Worm (Caenorhabditis elegans): ENCODE data around the gene sra-3.

The sra-3 gene

DNA sequence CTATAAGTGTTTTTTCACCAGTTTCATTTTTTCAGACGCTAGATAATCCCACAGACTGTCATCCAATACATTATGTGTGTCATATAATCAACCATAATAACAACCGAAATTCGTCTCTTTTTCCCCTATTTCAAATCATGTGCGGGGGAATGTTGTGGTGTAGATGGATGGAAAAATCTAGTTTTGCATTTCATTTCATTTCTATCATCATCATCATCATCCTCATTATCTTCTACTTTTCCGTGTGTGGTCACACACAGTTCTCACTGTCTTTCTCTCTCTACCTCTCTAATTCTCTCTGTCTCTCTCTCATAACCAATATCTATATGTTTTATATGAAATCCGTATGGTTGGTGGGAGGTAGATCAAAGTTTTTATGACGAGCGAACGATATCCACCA, 32.8 kb upstream of the sra-3 start:
- TF ChIP-seq tra-4 (tag; optimal IDR thresholded peaks at IDR 0.05): no peak
- no peak for TF ChIP-seq ceh-13 (GFP tag; optimal IDR thresholded peaks at IDR 0.05)
- TF ChIP-seq ama-1 (optimal IDR thresholded peaks at IDR 0.05): no peak
- TF ChIP-seq ceh-36 (tag; optimal IDR thresholded peaks at IDR 0.05): no peak
- TF ChIP-seq hnd-1 (tag; optimal IDR thresholded peaks at IDR 0.05): no peak
- TF ChIP-seq F13C5.2 (tag; optimal IDR thresholded peaks at IDR 0.05): no peak
- TF ChIP-seq tbx-11 (GFP tag; IDR thresholded peaks at IDR 0.05): no peak
- TF ChIP-seq ets-7 (tag; optimal IDR thresholded peaks at IDR 0.05): no peak
- TF ChIP-seq B0310.2 (tag; optimal IDR thresholded peaks at IDR 0.05): no peak
- no peak for TF ChIP-seq scrt-1 (GFP tag; IDR thresholded peaks at IDR 0.05)
- TF ChIP-seq tbx-37 (GFP tag; conservative IDR thresholded peaks at IDR 0.05): no peak
- TF ChIP-seq pes-1 (GFP tag; IDR thresholded peaks at IDR 0.05): no peak
- no peak for TF ChIP-seq flt-1 (GFP tag; IDR thresholded peaks at IDR 0.05)

DNA sequence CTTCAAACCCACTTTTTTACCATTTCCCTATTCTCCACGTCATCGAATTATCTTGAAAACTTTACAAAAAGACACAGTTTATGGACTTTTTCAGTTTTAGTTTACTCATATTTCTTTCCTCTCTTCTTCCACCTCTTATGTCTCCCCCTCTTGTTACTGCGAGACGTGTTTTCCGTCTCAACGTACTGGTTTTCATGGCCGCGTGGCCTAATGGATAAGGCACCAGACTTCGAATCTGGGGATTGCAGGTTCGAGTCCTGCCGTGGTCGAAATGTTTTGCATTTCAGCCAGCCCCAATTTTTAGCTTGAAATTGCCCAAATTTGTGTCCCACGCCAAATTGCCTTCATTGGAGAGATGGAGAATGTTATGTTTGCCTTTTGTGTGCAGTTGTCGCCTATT, 25.4 kb upstream of the sra-3 start:
- peak; percentile 93 for TF ChIP-seq scrt-1 (GFP tag; IDR thresholded peaks at IDR 0.05)
- TF ChIP-seq B0310.2 (tag; optimal IDR thresholded peaks at IDR 0.05): peak; percentile 91
- TF ChIP-seq aly-1 (tag; optimal IDR thresholded peaks at IDR 0.05): peak; percentile 95
- peak; percentile 84 for TF ChIP-seq ets-7 (tag; optimal IDR thresholded peaks at IDR 0.05)
- no peak for TF ChIP-seq ama-1 (optimal IDR thresholded peaks at IDR 0.05)
- TF ChIP-seq hmg-4 (GFP tag; optimal IDR thresholded peaks at IDR 0.05): peak; percentile 86
- peak; percentile 55 for TF ChIP-seq tra-4 (tag; optimal IDR thresholded peaks at IDR 0.05)
- peak; percentile 95 for TF ChIP-seq tbx-11 (GFP tag; IDR thresholded peaks at IDR 0.05)
- TF ChIP-seq hmbx-1 (tag; optimal IDR thresholded peaks at IDR 0.05): peak; percentile 70
- peak; percentile 90 for TF ChIP-seq ceh-13 (GFP tag; optimal IDR thresholded peaks at IDR 0.05)
- TF ChIP-seq sea-1 (GFP tag; conservative IDR thresholded peaks at IDR 0.05): peak; percentile 92
- TF ChIP-seq F13C5.2 (tag; optimal IDR thresholded peaks at IDR 0.05): peak; percentile 95
- peak; percentile 94 for TF ChIP-seq ceh-36 (tag; optimal IDR thresholded peaks at IDR 0.05)
- TF ChIP-seq pes-1 (GFP tag; IDR thresholded peaks at IDR 0.05): peak; percentile 95
- peak; percentile 92 for TF ChIP-seq tbx-37 (GFP tag; conservative IDR thresholded peaks at IDR 0.05)
- peak; percentile 79 for TF ChIP-seq hnd-1 (tag; optimal IDR thresholded peaks at IDR 0.05)
- TF ChIP-seq flt-1 (GFP tag; IDR thresholded peaks at IDR 0.05): peak; percentile 95

DNA sequence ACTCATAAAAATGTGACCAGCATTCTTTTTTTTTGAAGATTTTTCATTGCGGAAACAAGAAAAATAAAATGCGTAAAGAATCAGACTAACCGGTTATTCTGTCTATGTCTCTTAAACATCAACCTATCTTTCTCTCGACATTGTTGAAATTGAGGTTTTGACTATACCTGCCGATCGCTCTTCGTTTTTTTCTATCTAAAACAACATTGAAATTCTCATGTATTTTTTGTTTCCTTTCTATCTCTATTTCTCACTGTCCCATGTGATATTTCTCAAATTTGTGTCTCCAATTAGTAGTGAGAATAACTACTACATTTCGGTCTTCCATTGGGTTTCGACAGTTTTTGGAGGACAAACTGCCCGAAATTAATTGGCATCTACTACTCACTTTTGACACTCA, 20.3 kb upstream of the sra-3 start:
- TF ChIP-seq ceh-13 (GFP tag; optimal IDR thresholded peaks at IDR 0.05): no peak
- no peak for TF ChIP-seq aly-1 (tag; optimal IDR thresholded peaks at IDR 0.05)
- TF ChIP-seq ama-1 (optimal IDR thresholded peaks at IDR 0.05): no peak
- TF ChIP-seq pes-1 (GFP tag; IDR thresholded peaks at IDR 0.05): no peak
- no peak for TF ChIP-seq flt-1 (GFP tag; IDR thresholded peaks at IDR 0.05)
- no peak for TF ChIP-seq F13C5.2 (tag; optimal IDR thresholded peaks at IDR 0.05)
- no peak for TF ChIP-seq ets-7 (tag; optimal IDR thresholded peaks at IDR 0.05)
- no peak for TF ChIP-seq scrt-1 (GFP tag; IDR thresholded peaks at IDR 0.05)
- TF ChIP-seq tra-4 (tag; optimal IDR thresholded peaks at IDR 0.05): no peak
- no peak for TF ChIP-seq tbx-11 (GFP tag; IDR thresholded peaks at IDR 0.05)

DNA sequence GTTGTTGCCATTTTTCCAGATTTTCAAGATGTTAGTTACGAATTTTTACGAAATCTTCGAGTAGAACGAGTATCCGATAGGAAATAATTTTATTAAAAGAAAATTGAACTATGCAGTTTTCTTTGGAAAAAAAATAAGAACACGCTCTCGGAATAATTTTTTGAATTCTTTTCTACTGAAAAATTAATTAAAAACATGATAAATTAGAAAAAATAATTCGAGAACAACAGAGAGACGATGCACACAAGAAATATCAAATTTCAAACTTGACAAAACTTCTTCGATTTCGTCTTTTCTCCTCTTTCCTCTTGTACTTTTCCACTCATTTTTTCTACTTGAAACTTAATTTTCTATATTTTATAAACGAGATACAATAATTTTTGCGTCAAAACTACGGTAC, 19.3 kb upstream of the sra-3 start, which contains the start of gene F35H8.4:
Gene F35H8.4 (minus strand): TSS at position 101 of the 400 bp plus-strand sequence.
- TF ChIP-seq B0310.2 (tag; optimal IDR thresholded peaks at IDR 0.05): no peak
- TF ChIP-seq hnd-1 (tag; optimal IDR thresholded peaks at IDR 0.05): no peak
- TF ChIP-seq flt-1 (GFP tag; IDR thresholded peaks at IDR 0.05): no peak
- no peak for TF ChIP-seq ama-1 (optimal IDR thresholded peaks at IDR 0.05)
- no peak for TF ChIP-seq aly-1 (tag; optimal IDR thresholded peaks at IDR 0.05)
- TF ChIP-seq F13C5.2 (tag; optimal IDR thresholded peaks at IDR 0.05): no peak
- no peak for TF ChIP-seq sea-1 (GFP tag; conservative IDR thresholded peaks at IDR 0.05)

DNA sequence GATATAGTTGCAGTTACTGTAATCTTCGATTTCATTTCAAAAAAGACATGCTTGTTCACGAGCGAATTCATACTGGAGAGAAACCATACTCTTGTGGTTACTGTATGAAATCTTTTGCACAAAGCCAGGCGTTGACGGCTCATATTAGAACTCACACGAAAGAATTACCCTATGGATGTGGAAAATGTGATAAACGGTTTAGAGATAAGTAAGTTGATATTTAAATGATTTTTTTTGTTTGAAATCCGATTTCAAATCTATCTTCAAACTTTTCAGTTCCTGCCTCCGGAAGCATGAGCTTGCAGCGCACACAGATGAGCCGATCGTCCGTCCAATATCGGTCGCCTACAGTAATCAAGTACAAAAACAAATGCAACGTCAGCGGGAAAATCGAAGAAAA, 18.3 kb upstream of the sra-3 start:
- no peak for TF ChIP-seq flt-1 (GFP tag; IDR thresholded peaks at IDR 0.05)
- no peak for TF ChIP-seq tbx-37 (GFP tag; conservative IDR thresholded peaks at IDR 0.05)
- TF ChIP-seq aly-1 (tag; optimal IDR thresholded peaks at IDR 0.05): no peak
- TF ChIP-seq sea-1 (GFP tag; conservative IDR thresholded peaks at IDR 0.05): no peak
- TF ChIP-seq hmg-4 (GFP tag; optimal IDR thresholded peaks at IDR 0.05): no peak
- TF ChIP-seq ama-1 (optimal IDR thresholded peaks at IDR 0.05): no peak
- TF ChIP-seq B0310.2 (tag; optimal IDR thresholded peaks at IDR 0.05): no peak
- TF ChIP-seq pes-1 (GFP tag; IDR thresholded peaks at IDR 0.05): no peak
- TF ChIP-seq tbx-11 (GFP tag; IDR thresholded peaks at IDR 0.05): no peak
- TF ChIP-seq hmbx-1 (tag; optimal IDR thresholded peaks at IDR 0.05): no peak
- no peak for TF ChIP-seq ceh-36 (tag; optimal IDR thresholded peaks at IDR 0.05)
- no peak for TF ChIP-seq F13C5.2 (tag; optimal IDR thresholded peaks at IDR 0.05)
- TF ChIP-seq tra-4 (tag; optimal IDR thresholded peaks at IDR 0.05): no peak
- no peak for TF ChIP-seq scrt-1 (GFP tag; IDR thresholded peaks at IDR 0.05)
- TF ChIP-seq ets-7 (tag; optimal IDR thresholded peaks at IDR 0.05): no peak
- no peak for TF ChIP-seq ceh-13 (GFP tag; optimal IDR thresholded peaks at IDR 0.05)
- TF ChIP-seq hnd-1 (tag; optimal IDR thresholded peaks at IDR 0.05): no peak

DNA sequence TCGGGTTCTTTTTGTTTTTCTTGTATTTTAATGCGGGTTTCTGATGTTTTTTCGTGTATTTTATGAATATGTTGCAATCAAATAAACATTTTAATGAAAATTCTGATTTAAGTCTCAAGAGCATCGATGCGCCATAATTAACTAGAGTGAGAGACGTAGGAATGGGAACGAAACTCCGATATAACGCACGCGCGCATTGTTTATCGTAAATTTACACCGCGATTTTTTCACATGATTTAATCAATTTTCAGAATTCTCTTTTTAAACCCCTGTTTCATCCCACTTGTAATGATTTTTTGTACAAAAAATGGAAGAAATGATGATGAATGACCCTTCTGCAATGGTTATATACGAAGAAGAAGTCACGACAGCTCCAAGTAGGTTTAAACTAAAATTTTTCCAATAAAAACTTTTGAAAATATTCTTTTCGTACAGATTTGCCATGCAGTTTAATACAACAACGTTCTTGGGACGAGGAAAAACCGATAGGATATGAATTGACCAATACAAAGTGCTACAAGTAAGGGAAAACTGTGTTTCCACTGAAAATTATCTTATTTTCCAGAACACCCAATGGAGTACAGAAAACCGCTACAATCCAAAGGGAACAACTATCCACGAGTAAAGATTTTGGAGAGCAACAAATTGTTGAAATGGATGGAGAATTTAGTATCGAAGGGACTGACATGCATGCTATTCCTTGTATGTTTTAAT, 17.0 kb upstream of the sra-3 start, which contains the start of gene zfp-2:
Gene zfp-2 (plus strand): TSS at position 214 of the 714 bp plus-strand sequence.
- TF ChIP-seq F13C5.2 (tag; optimal IDR thresholded peaks at IDR 0.05) (peak; percentile 8), hmg-4 (GFP tag; optimal IDR thresholded peaks at IDR 0.05) (no peak)

DNA sequence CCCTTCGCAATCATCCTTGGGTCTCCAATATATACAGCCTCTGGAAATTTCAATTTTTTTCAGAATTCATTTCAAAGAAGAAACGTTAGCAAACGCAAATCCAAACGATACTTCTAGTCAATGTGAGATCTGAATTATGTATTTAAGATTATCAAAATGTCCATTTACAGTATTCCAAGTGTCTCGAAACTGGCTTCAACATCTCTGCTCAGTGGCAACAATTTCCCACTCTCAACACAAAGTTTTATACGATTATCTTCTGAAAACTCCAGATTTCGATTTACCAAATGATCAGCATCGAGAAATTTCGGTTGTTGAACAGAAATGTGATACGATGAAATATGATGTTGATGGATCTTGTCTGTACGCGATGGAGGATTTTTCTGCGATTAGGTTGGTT, 16.0 kb upstream of the sra-3 start:
- TF ChIP-seq F13C5.2 (tag; optimal IDR thresholded peaks at IDR 0.05) (no peak), tbx-37 (GFP tag; conservative IDR thresholded peaks at IDR 0.05) (no peak), tbx-11 (GFP tag; IDR thresholded peaks at IDR 0.05) (no peak), hmg-4 (GFP tag; optimal IDR thresholded peaks at IDR 0.05) (no peak), hmbx-1 (tag; optimal IDR thresholded peaks at IDR 0.05) (no peak), tra-4 (tag; optimal IDR thresholded peaks at IDR 0.05) (no peak), scrt-1 (GFP tag; IDR thresholded peaks at IDR 0.05) (no peak), aly-1 (tag; optimal IDR thresholded peaks at IDR 0.05) (no peak), ets-7 (tag; optimal IDR thresholded peaks at IDR 0.05) (no peak), ama-1 (optimal IDR thresholded peaks at IDR 0.05) (no peak), B0310.2 (tag; optimal IDR thresholded peaks at IDR 0.05) (no peak), flt-1 (GFP tag; IDR thresholded peaks at IDR 0.05) (no peak), sea-1 (GFP tag; conservative IDR thresholded peaks at IDR 0.05) (no peak)

Data from whole organism, early embryonic.